Fruit fly (Drosophila melanogaster): Measurements from ENCODE around the gene CG15283.

Gene CG15283

DNA sequence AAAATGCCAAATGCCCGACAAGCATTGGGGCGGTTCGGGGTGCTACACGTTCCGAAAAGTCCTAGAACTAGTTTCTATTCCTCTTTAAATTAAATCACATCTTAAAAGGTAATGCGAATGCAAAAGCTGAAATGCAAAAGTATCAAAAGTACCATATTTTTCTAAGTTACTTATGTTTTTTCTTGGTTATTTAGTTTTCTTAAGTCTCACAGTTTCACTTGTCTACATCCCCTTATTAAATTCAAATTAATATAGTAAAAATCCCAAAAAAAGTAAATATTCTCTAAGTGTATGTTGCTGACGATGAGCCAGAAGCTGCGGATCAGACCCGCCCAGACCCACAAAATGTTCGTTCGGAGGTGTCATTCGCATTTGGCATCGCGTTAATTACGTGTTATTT lies 50.0 kb downstream of the CG15283 start (continued):
- 0 out of 2 replicates have a peak, but pooled peaks have one; percentile 10 for TF ChIP-seq Gug (GFP tag; IDR thresholded peaks at IDR 0.05)
- TF ChIP-seq CG34406 (GFP tag; optimal IDR thresholded peaks at IDR 0.05): no peak
- TF ChIP-seq CG11902 (GFP tag; optimal IDR thresholded peaks at IDR 0.05): no peak
- TF ChIP-seq CG8632 (GFP tag; optimal IDR thresholded peaks at IDR 0.05): peak; percentile 10
- no peak for TF ChIP-seq CG16779 (tag; optimal IDR thresholded peaks at IDR 0.05)
- peak; percentile 23 for TF ChIP-seq Eip75B (GFP tag; optimal IDR thresholded peaks at IDR 0.05)
- TF ChIP-seq CG6808 (GFP tag; optimal IDR thresholded peaks at IDR 0.05): peak; percentile 26
- TF ChIP-seq topi (GFP tag; optimal IDR thresholded peaks at IDR 0.05): peak; percentile 59
- no peak for TF ChIP-seq CG4318 (GFP tag; optimal IDR thresholded peaks at IDR 0.05)
- peak; percentile 25 for TF ChIP-seq CG32006 (GFP tag; optimal IDR thresholded peaks at IDR 0.05)
- TF ChIP-seq net (GFP tag; optimal IDR thresholded peaks at IDR 0.05): peak; percentile 8
- TF ChIP-seq Ets96B (tag; optimal IDR thresholded peaks at IDR 0.05): peak; percentile 22
- TF ChIP-seq dsx (GFP tag; optimal IDR thresholded peaks at IDR 0.05; ENCODE audit: poor library complexity, severe bottlenecking): peak; percentile 8
- TF ChIP-seq lz (GFP tag; optimal IDR thresholded peaks at IDR 0.05): peak; percentile 57
- TF ChIP-seq Hr39 (GFP tag; optimal IDR thresholded peaks at IDR 0.05): peak; percentile 37
- TF ChIP-seq dac (GFP tag; optimal IDR thresholded peaks at IDR 0.05): no peak
- peak; percentile 11 for TF ChIP-seq CG3919 (GFP tag; optimal IDR thresholded peaks at IDR 0.05)
- TF ChIP-seq CG8119 (GFP tag; IDR thresholded peaks at IDR 0.05): 0 out of 3 replicates have a peak, but pooled peaks have one; percentile 24
- TF ChIP-seq cyc (GFP tag; optimal IDR thresholded peaks at IDR 0.05): peak; percentile 31

All from whole organism, prepupa.